Worm (Caenorhabditis elegans) whole organism, L1 larva: Measurements from ENCODE around the gene tomm-70.
A peak's percentile ranks its signal among the peaks of the same experiment; 100 is the strongest.

Experiments
- C16A3.4 ChIP-seq: fragments of 150-350 bp; optimal IDR thresholded peaks from 2 replicates; lab custom pipeline; 2014; ENCODE audit warnings: missing biosample characterization, missing genetic modification characterization
- C34B4.2 ChIP-seq: sonication (generic microtip); optimal IDR thresholded peaks from 2 replicates; lab custom pipeline; 2017; ENCODE audit warnings: mild to moderate bottlenecking, missing genetic modification characterization, missing compliant biosample characterization
- alr-1 ChIP-seq: fragments of 200-800 bp; sonication (Bioruptor generic); optimal IDR thresholded peaks from 2 replicates; lab custom pipeline; 2018; ENCODE audit warnings: borderline replicate concordance, mild to moderate bottlenecking, missing genetic modification characterization, missing compliant biosample characterization
- aly-2 ChIP-seq: fragments of 150-350 bp; optimal IDR thresholded peaks from 2 replicates; lab custom pipeline; 2014; ENCODE audit warnings: missing biosample characterization, missing genetic modification characterization
- ama-1 ChIP-seq: fragments of 150-350 bp; optimal IDR thresholded peaks from 2 replicates; lab custom pipeline; 2014
- ceh-8 ChIP-seq: fragments of 200-800 bp; sonication (Bioruptor generic); optimal IDR thresholded peaks from 2 replicates; lab custom pipeline; 2018; ENCODE audit warnings: mild to moderate bottlenecking, missing genetic modification characterization, moderate library complexity, missing compliant biosample characterization
- ceh-82 ChIP-seq, 3 experiments: fragments of 150-350 bp in 1 of 3; sonication (generic microtip) in 2 of 3; optimal IDR thresholded peaks; 2 replicates each; lab custom pipeline; 2014 to 2017; ENCODE audit warnings: missing biosample characterization in 3 of 3, missing genetic modification characterization in 3 of 3
- ceh-88 ChIP-seq: fragments of 200-800 bp; sonication (Bioruptor generic); IDR thresholded peaks from 2 replicates; pipeline ENCODE4 v1.3.6; 2022; ENCODE audit warnings: missing genetic modification characterization, missing compliant biosample characterization
- ces-1 ChIP-seq: fragments of 150-350 bp; optimal IDR thresholded peaks from 2 replicates; lab custom pipeline; 2014; ENCODE audit warnings: missing biosample characterization, missing genetic modification reagents, missing genetic modification characterization
- dpl-1 ChIP-seq, 3 experiments: fragments of 150-350 bp in 2 of 3; sonication (generic microtip) in 1 of 3; optimal IDR thresholded peaks; 2 replicates each; lab custom pipeline; 2014 to 2017; ENCODE audit warnings: missing biosample characterization in 3 of 3, missing genetic modification characterization in 3 of 3, missing genetic modification reagents in 3 of 3
- dsc-1 ChIP-seq: sonication (generic microtip); optimal IDR thresholded peaks from 2 replicates; lab custom pipeline; 2016; ENCODE audit warnings: mild to moderate bottlenecking, missing genetic modification characterization, missing compliant biosample characterization
- efl-1 ChIP-seq, 4 experiments: fragments of 150-350 bp; optimal IDR thresholded peaks in 3 of 4; peaks in 1 of 4; 1 replicate in 1 of 4; 2 replicates in 3 of 4; lab custom pipeline; 2014; ENCODE audit warnings: missing biosample characterization in 2 of 4, missing genetic modification characterization in 2 of 4, missing genetic modification reagents in 2 of 4
- efl-3 ChIP-seq: fragments of 200-800 bp; sonication (Bioruptor generic); optimal IDR thresholded peaks from 2 replicates; lab custom pipeline; 2018; ENCODE audit warnings: mild to moderate bottlenecking, missing genetic modification characterization, missing compliant biosample characterization
- egl-13 ChIP-seq: sonication (generic microtip); optimal IDR thresholded peaks from 2 replicates; lab custom pipeline; 2016; ENCODE audit warnings: missing genotype, missing genetic modification reagents, missing genetic modification characterization, missing compliant biosample characterization
- ets-5 ChIP-seq: fragments of 200-800 bp; sonication (Bioruptor generic); IDR thresholded peaks from 2 replicates; pipeline ENCODE4 v1.3.6; 2022; ENCODE audit warnings: missing genetic modification characterization, missing compliant biosample characterization
- fos-1 ChIP-seq: fragments of 150-350 bp; optimal IDR thresholded peaks from 2 replicates; lab custom pipeline; 2014; ENCODE audit warnings: missing biosample characterization, missing genetic modification characterization
- hlh-4 ChIP-seq: sonication (generic microtip); optimal IDR thresholded peaks from 2 replicates; lab custom pipeline; 2016; ENCODE audit warnings: mild to moderate bottlenecking, missing genetic modification characterization, missing compliant biosample characterization
- hpl-2 ChIP-seq: fragments of 150-350 bp; optimal IDR thresholded peaks from 2 replicates; lab custom pipeline; 2014; ENCODE audit warnings: missing biosample characterization, missing genetic modification reagents, missing genetic modification characterization
- jun-1 ChIP-seq: fragments of 150-350 bp; optimal IDR thresholded peaks from 2 replicates; lab custom pipeline; 2014; ENCODE audit warnings: missing biosample characterization, missing genetic modification reagents, missing genetic modification characterization
- lin-13 ChIP-seq: fragments of 150-350 bp; optimal IDR thresholded peaks from 2 replicates; lab custom pipeline; 2014; ENCODE audit warnings: missing biosample characterization, missing genetic modification reagents, missing genetic modification characterization
- lin-14 ChIP-seq: fragments of 200-800 bp; sonication (Bioruptor generic); optimal IDR thresholded peaks from 2 replicates; lab custom pipeline; 2018; ENCODE audit warnings: mild to moderate bottlenecking, missing genetic modification characterization, moderate library complexity, missing compliant biosample characterization
- lin-35 ChIP-seq, 2 experiments: fragments of 150-350 bp; optimal IDR thresholded peaks; 2 replicates each; lab custom pipeline; 2014; ENCODE audit warnings: missing biosample characterization in 2 of 2, missing genetic modification characterization in 2 of 2, missing genetic modification reagents in 2 of 2
- lsy-2 ChIP-seq, 2 experiments: fragments of 150-350 bp; optimal IDR thresholded peaks; 2 replicates each; lab custom pipeline; 2014; ENCODE audit warnings: missing biosample characterization in 2 of 2, missing genetic modification characterization in 2 of 2
- mdl-1 ChIP-seq, 2 experiments: fragments of 150-350 bp; optimal IDR thresholded peaks; 2 replicates each; lab custom pipeline; 2014 to 2017; ENCODE audit warnings: missing biosample characterization in 2 of 2, missing genetic modification characterization in 2 of 2, inconsistent platforms in 1 of 2
- nhr-20 ChIP-seq: sonication (generic microtip); optimal IDR thresholded peaks from 2 replicates; lab custom pipeline; 2016; ENCODE audit warnings: mild to moderate bottlenecking, missing genetic modification characterization, missing compliant biosample characterization
- nhr-28 ChIP-seq: fragments of 150-350 bp; optimal IDR thresholded peaks from 2 replicates; lab custom pipeline; 2014; ENCODE audit warnings: missing biosample characterization, missing genetic modification characterization
- nhr-71 ChIP-seq: sonication (generic microtip); optimal IDR thresholded peaks from 2 replicates; lab custom pipeline; 2016; ENCODE audit warnings: mild to moderate bottlenecking, missing genetic modification characterization, moderate library complexity, missing compliant biosample characterization
- nhr-76 ChIP-seq: sonication (generic microtip); optimal IDR thresholded peaks from 2 replicates; lab custom pipeline; 2017; ENCODE audit warnings: missing biosample characterization, missing genetic modification characterization
- nhr-85 ChIP-seq: sonication (generic microtip); peaks from one replicate; lab custom pipeline; 2016; ENCODE audit warnings: missing genetic modification characterization, inconsistent platforms, missing compliant biosample characterization
- pag-3 ChIP-seq: sonication (generic microtip); optimal IDR thresholded peaks from 2 replicates; lab custom pipeline; 2017; ENCODE audit warnings: missing genetic modification characterization, mild to moderate bottlenecking, missing compliant biosample characterization, antibody characterized with exemption, borderline replicate concordance; ENCODE audit not compliant: insufficient read depth
- pqm-1 ChIP-seq: sonication (generic microtip); optimal IDR thresholded peaks from 3 replicates; lab custom pipeline; 2017; ENCODE audit warnings: missing biosample characterization, missing genetic modification characterization
- rnt-1 ChIP-seq: sonication (generic microtip); optimal IDR thresholded peaks from 2 replicates; lab custom pipeline; 2016; ENCODE audit warnings: mild to moderate bottlenecking, missing genetic modification characterization, moderate library complexity, missing compliant biosample characterization
- snpc-4 ChIP-seq: fragments of 150-350 bp; optimal IDR thresholded peaks from 2 replicates; lab custom pipeline; 2014; ENCODE audit warnings: missing biosample characterization, missing genetic modification characterization
- snu-23 ChIP-seq: sonication (generic microtip); optimal IDR thresholded peaks from 2 replicates; lab custom pipeline; 2016; ENCODE audit warnings: missing genetic modification characterization, missing compliant biosample characterization
- sox-4 ChIP-seq: sonication (generic microtip); optimal IDR thresholded peaks from 2 replicates; lab custom pipeline; 2016; ENCODE audit warnings: missing genetic modification characterization, missing compliant biosample characterization
- sptf-1 ChIP-seq: fragments of 150-350 bp; optimal IDR thresholded peaks from 2 replicates; lab custom pipeline; 2014; ENCODE audit warnings: missing biosample characterization, missing genetic modification characterization
- swsn-7 ChIP-seq: sonication (generic microtip); optimal IDR thresholded peaks from 2 replicates; lab custom pipeline; 2016; ENCODE audit warnings: missing genetic modification characterization, missing compliant biosample characterization
- tlp-1 ChIP-seq: fragments of 150-350 bp; optimal IDR thresholded peaks from 2 replicates; lab custom pipeline; 2014; ENCODE audit warnings: missing biosample characterization, missing genetic modification characterization
- unc-30 ChIP-seq: sonication (generic microtip); optimal IDR thresholded peaks from 2 replicates; lab custom pipeline; 2017; ENCODE audit warnings: missing biosample characterization, missing genetic modification characterization
- unc-62 ChIP-seq: fragments of 150-350 bp; optimal IDR thresholded peaks from 2 replicates; lab custom pipeline; 2014; ENCODE audit warnings: missing biosample characterization, missing genetic modification reagents, missing genetic modification characterization
- xbp-1 ChIP-seq: sonication (generic microtip); optimal IDR thresholded peaks from 2 replicates; lab custom pipeline; 2016; ENCODE audit warnings: missing genetic modification characterization, missing compliant biosample characterization
- zip-4 ChIP-seq: fragments of 200-800 bp; sonication (Bioruptor generic); optimal IDR thresholded peaks from 2 replicates; lab custom pipeline; 2018; ENCODE audit warnings: mild to moderate bottlenecking, missing genetic modification characterization, moderate library complexity, missing compliant biosample characterization
- ztf-4 ChIP-seq: fragments of 150-350 bp; optimal IDR thresholded peaks from 2 replicates; lab custom pipeline; 2014; ENCODE audit warnings: missing biosample characterization, missing genetic modification characterization

tomm-70 gene

DNA sequence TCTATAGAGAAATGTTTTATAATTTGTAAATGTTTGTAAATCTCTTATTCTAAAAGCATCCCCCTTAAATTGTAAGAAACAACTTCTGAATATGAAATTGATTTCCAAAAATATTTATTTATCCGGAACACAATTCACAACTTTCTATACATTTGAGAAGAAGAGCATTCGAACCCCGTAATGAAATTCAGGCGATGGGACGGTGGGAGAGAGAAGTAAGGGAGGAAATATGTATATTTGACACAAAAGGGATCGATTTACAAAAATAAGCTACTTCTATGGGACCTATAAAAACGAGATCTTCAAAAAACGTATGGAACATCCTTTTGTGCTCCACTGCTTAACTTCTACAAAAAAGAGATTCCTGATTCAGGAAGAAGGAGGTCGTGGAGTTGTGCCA is 29.3 kb downstream of the tomm-70 start:
- TF ChIP-seq sptf-1 (tag; lab: Kevin White, UChicago) (no peak), snpc-4 (tag; lab: Kevin White, UChicago) (no peak), mdl-1 (tag; optimal IDR thresholded peaks at IDR 0.05; lab: Kevin White, UChicago) (no peak), nhr-76 (tag; lab: Kevin White, UChicago) (no peak), ets-5 (GFP tag; lab: Robert Waterston, UW) (no peak), swsn-7 (tag; lab: Kevin White, UChicago) (no peak), fos-1 (tag; lab: Kevin White, UChicago) (no peak), tlp-1 (no peak), dsc-1 (tag; lab: Kevin White, UChicago) (no peak), egl-13 (tag; lab: Kevin White, UChicago) (no peak), lin-14 (GFP tag; lab: Kevin White, UChicago) (no peak), nhr-85 (tag; lab: Kevin White, UChicago) (no peak), aly-2 (tag; lab: Kevin White, UChicago) (no peak), zip-4 (GFP tag; lab: Kevin White, UChicago) (no peak), lin-13 (GFP tag; lab: Kevin White, UChicago) (no peak), C34B4.2 (tag; lab: Kevin White, UChicago) (no peak), dpl-1 (GFP tag; optimal IDR thresholded peaks at IDR 0.05; lab: Kevin White, UChicago) (no peak), nhr-28 (tag; lab: Kevin White, UChicago) (no peak)
- TF ChIP-seq, all 84 proteins: peak for 0

- TF ChIP-seq nhr-20 (tag; lab: Kevin White, UChicago) (no peak), efl-1 (optimal IDR thresholded peaks at IDR 0.05; lab: Kevin White, UChicago) (no peak), efl-1 (GFP tag; optimal IDR thresholded peaks at IDR 0.05 in 1 of 2; lab: Kevin White, UChicago) (peak in 1 of 2 experiments; percentile 88)
These were observed 34.7 kb downstream of the tomm-70 start, which contains the start of gene hipr-1 for ce11 chrIII:8719769-8720252. Gene hipr-1, plus strand, starts transcription at chrIII:8720202.

DNA sequence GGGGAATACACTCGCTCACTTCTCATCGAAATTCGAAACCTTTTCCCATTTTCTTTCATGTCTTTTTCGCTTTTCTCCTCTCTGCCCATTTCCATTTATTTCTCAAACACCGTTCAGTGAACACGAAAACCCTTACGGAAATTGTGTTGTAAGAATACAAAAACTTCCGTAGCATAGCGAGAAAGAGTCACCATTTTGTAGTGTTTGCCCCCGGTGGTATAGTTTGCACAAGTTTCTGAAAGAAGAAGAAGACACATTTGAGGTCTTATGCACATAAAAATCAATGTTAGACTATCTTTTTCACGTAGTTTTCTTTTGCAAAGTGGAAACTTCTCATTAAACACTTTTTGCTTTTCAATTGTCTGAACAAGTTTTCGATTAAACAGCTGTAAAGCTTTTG is 35.4 kb downstream of the tomm-70 start:
- TF ChIP-seq ama-1 (lab: Kevin White, UChicago), result no peak
- no peak for TF ChIP-seq tlp-1
- TF ChIP-seq snu-23 (GFP tag; lab: Kevin White, UChicago), result no peak
- TF ChIP-seq ztf-4 (tag; lab: Kevin White, UChicago), result no peak

- TF ChIP-seq lin-35 (GFP tag; optimal IDR thresholded peaks at IDR 0.05; lab: Kevin White, UChicago), result peak in 1 of 2 experiments; percentile 11
- no peak for TF ChIP-seq pag-3
- TF ChIP-seq sox-4, result no peak
These were observed 36.0 kb downstream of the tomm-70 start for ce11 chrIII:8718592-8718991.

ce11 chrIII:8717231-8717694 is 37.3 kb downstream of the tomm-70 start, which contains the start of gene mrpl-11:
Gene mrpl-11, plus strand, starts transcription at chrIII:8717644.
- no peak for TF ChIP-seq hpl-2 (GFP tag; lab: Kevin White, UChicago)
- TF ChIP-seq rnt-1 (tag; lab: Kevin White, UChicago), result no peak
- TF ChIP-seq efl-1 (optimal IDR thresholded peaks at IDR 0.05; lab: Kevin White, UChicago), result peak in 1 of 2 experiments; percentile 33
- peak; percentile 33 to 89 for TF ChIP-seq efl-1 (GFP tag; optimal IDR thresholded peaks at IDR 0.05 in 1 of 2; lab: Kevin White, UChicago)
- no peak for TF ChIP-seq sox-4
- no peak for TF ChIP-seq pqm-1
- no peak for TF ChIP-seq unc-30 (tag; lab: Kevin White, UChicago)
- no peak for TF ChIP-seq alr-1 (tag; lab: Kevin White, UChicago)
- no peak for TF ChIP-seq ets-5 (GFP tag; lab: Robert Waterston, UW)
- TF ChIP-seq swsn-7 (tag; lab: Kevin White, UChicago), result peak; percentile 9
- no peak for TF ChIP-seq C16A3.4 (tag; lab: Kevin White, UChicago)
- peak in 1 of 2 experiments; percentile 45 for TF ChIP-seq lsy-2 (tag; optimal IDR thresholded peaks at IDR 0.05; lab: Kevin White, UChicago)
- no peak for TF ChIP-seq ceh-8 (GFP tag; lab: Kevin White, UChicago)
- TF ChIP-seq hlh-4 (tag; lab: Kevin White, UChicago), result no peak
- no peak for TF ChIP-seq lin-13 (GFP tag; lab: Kevin White, UChicago)
- TF ChIP-seq lin-35 (GFP tag; optimal IDR thresholded peaks at IDR 0.05; lab: Kevin White, UChicago), result peak; percentile 4 to 48
- no peak for TF ChIP-seq ces-1 (GFP tag; lab: Kevin White, UChicago)
- no peak for TF ChIP-seq xbp-1
- peak in 2 of 3 experiments; percentile 8 to 34 for TF ChIP-seq dpl-1 (GFP tag; optimal IDR thresholded peaks at IDR 0.05; lab: Kevin White, UChicago)
- no peak for TF ChIP-seq jun-1
- TF ChIP-seq ceh-88 (GFP tag; lab: Robert Waterston, UW), result no peak
- no peak for TF ChIP-seq egl-13 (tag; lab: Kevin White, UChicago)
- no peak for TF ChIP-seq unc-62
- peak; percentile 21 for TF ChIP-seq snu-23 (GFP tag; lab: Kevin White, UChicago)
- no peak for TF ChIP-seq efl-3 (GFP tag; lab: Kevin White, UChicago)
- peak in 1 of 3 experiments; percentile 6 for TF ChIP-seq ceh-82 (tag; optimal IDR thresholded peaks at IDR 0.05; lab: Kevin White, UChicago)
- peak; percentile 17 for TF ChIP-seq nhr-71 (tag; lab: Kevin White, UChicago)
- TF ChIP-seq, all 84 proteins: peak for 8
